Worm (Caenorhabditis elegans): ENCODE data around the gene hpo-8.

The hpo-8 gene

ce11 chrV:6879490-6879889, 40.4 kb downstream of the hpo-8 start (continued):
- TF ChIP-seq ceh-14 (tag; optimal IDR thresholded peaks at IDR 0.05) (peak; percentile 80), ceh-22 (tag; optimal IDR thresholded peaks at IDR 0.05) (no peak), ceh-6 (GFP tag; optimal IDR thresholded peaks at IDR 0.05) (peak; percentile 26), ceh-24 (tag; optimal IDR thresholded peaks at IDR 0.05) (no peak), ttx-3 (tag; optimal IDR thresholded peaks at IDR 0.05) (no peak), ceh-9 (tag; optimal IDR thresholded peaks at IDR 0.05) (no peak), tbx-2 (tag; optimal IDR thresholded peaks at IDR 0.05) (peak; percentile 90), nfya-1 (tag; optimal IDR thresholded peaks at IDR 0.05) (peak; percentile 89), dmd-4 (tag; optimal IDR thresholded peaks at IDR 0.05; ENCODE audit: borderline replicate concordance) (peak; percentile 60), hlh-6 (tag; optimal IDR thresholded peaks at IDR 0.05) (peak; percentile 86), nhr-11 (tag; optimal IDR thresholded peaks at IDR 0.05) (no peak), elt-2 (tag; optimal IDR thresholded peaks at IDR 0.05) (no peak), dve-1 (tag; optimal IDR thresholded peaks at IDR 0.05) (peak; percentile 26), fkh-10 (GFP tag; optimal IDR thresholded peaks at IDR 0.05) (no peak), ceh-30 (tag; optimal IDR thresholded peaks at IDR 0.05) (no peak), che-1 (tag; optimal IDR thresholded peaks at IDR 0.05) (no peak), unc-42 (tag; optimal IDR thresholded peaks at IDR 0.05) (peak; percentile 86), fax-1 (tag; optimal IDR thresholded peaks at IDR 0.05) (peak; percentile 40), unc-3 (GFP tag; conservative IDR thresholded peaks at IDR 0.05) (no peak), unc-3 (tag; optimal IDR thresholded peaks at IDR 0.05) (no peak), lin-11 (tag; optimal IDR thresholded peaks at IDR 0.05) (no peak), ceh-48 (tag; optimal IDR thresholded peaks at IDR 0.05) (peak; percentile 87), hlh-30 (tag; optimal IDR thresholded peaks at IDR 0.05; ENCODE audit: insufficient read depth) (peak; percentile 50), C38D4.7 (GFP tag; optimal IDR thresholded peaks at IDR 0.05) (no peak), zip-5 (tag; optimal IDR thresholded peaks at IDR 0.05) (peak; percentile 5), T23F11.4 (GFP tag; optimal IDR thresholded peaks at IDR 0.05) (no peak), elt-4 (tag; optimal IDR thresholded peaks at IDR 0.05) (no peak), sox-2 (GFP tag; IDR thresholded peaks at IDR 0.05) (no peak), syd-9 (tag; optimal IDR thresholded peaks at IDR 0.05) (peak; percentile 89), pha-2 (tag; optimal IDR thresholded peaks at IDR 0.05) (no peak), mec-3 (tag; optimal IDR thresholded peaks at IDR 0.05; ENCODE audit: borderline replicate concordance) (peak; percentile 40), fkh-6 (tag; optimal IDR thresholded peaks at IDR 0.05) (no peak), eyg-1 (tag; optimal IDR thresholded peaks at IDR 0.05) (peak; percentile 33), pros-1 (tag; optimal IDR thresholded peaks at IDR 0.05) (peak; percentile 98), ceh-31 (tag; optimal IDR thresholded peaks at IDR 0.05) (peak; percentile 93), ceh-45 (GFP tag; IDR thresholded peaks at IDR 0.05) (no peak)

ce11 chrV:6880623-6881022, 41.5 kb downstream of the hpo-8 start:
- TF ChIP-seq odd-2 (tag; optimal IDR thresholded peaks at IDR 0.05), result no peak
- TF ChIP-seq hlh-6 (tag; optimal IDR thresholded peaks at IDR 0.05), result peak; percentile 62
- no peak for TF ChIP-seq dve-1 (tag; optimal IDR thresholded peaks at IDR 0.05)
- no peak for TF ChIP-seq zip-5 (tag; optimal IDR thresholded peaks at IDR 0.05)
- peak; percentile 77 for TF ChIP-seq syd-9 (tag; optimal IDR thresholded peaks at IDR 0.05)
- TF ChIP-seq sox-2 (GFP tag; IDR thresholded peaks at IDR 0.05), result 0 out of 2 replicates have a peak, but pooled peaks have one; percentile 4
- TF ChIP-seq pat-9 (tag; optimal IDR thresholded peaks at IDR 0.05), result peak; percentile 29
- TF ChIP-seq pha-4 (tag; optimal IDR thresholded peaks at IDR 0.05), result no peak
- no peak for TF ChIP-seq fkh-10 (GFP tag; optimal IDR thresholded peaks at IDR 0.05)
- no peak for TF ChIP-seq lim-6 (tag; optimal IDR thresholded peaks at IDR 0.05)
- TF ChIP-seq ceh-18 (tag; optimal IDR thresholded peaks at IDR 0.05), result peak; percentile 65
- TF ChIP-seq madf-2 (tag; optimal IDR thresholded peaks at IDR 0.05), result peak; percentile 46
- no peak for TF ChIP-seq ceh-45 (GFP tag; IDR thresholded peaks at IDR 0.05)
- TF ChIP-seq ceh-24 (tag; optimal IDR thresholded peaks at IDR 0.05), result no peak
- no peak for TF ChIP-seq eyg-1 (tag; optimal IDR thresholded peaks at IDR 0.05)
- TF ChIP-seq tbx-2 (tag; optimal IDR thresholded peaks at IDR 0.05), result peak; percentile 47
- TF ChIP-seq ahr-1 (tag; optimal IDR thresholded peaks at IDR 0.05), result no peak
- peak; percentile 57 for TF ChIP-seq ceh-14 (tag; optimal IDR thresholded peaks at IDR 0.05)
- TF ChIP-seq lin-11 (tag; optimal IDR thresholded peaks at IDR 0.05), result no peak
- TF ChIP-seq K09A11.1 (tag; optimal IDR thresholded peaks at IDR 0.05; ENCODE audit: insufficient read depth), result no peak
- TF ChIP-seq ceh-6 (GFP tag; optimal IDR thresholded peaks at IDR 0.05), result peak; percentile 36
- TF ChIP-seq dmd-4 (tag; optimal IDR thresholded peaks at IDR 0.05; ENCODE audit: borderline replicate concordance), result peak; percentile 9
- TF ChIP-seq C08G9.2 (tag; optimal IDR thresholded peaks at IDR 0.05), result peak; percentile 51
- no peak for TF ChIP-seq ceh-22 (tag; optimal IDR thresholded peaks at IDR 0.05)
- TF ChIP-seq Y22D7AL.16 (tag; optimal IDR thresholded peaks at IDR 0.05), result no peak
- peak; percentile 5 for TF ChIP-seq che-1 (tag; optimal IDR thresholded peaks at IDR 0.05)
- peak; percentile 48 for TF ChIP-seq ceh-19 (GFP tag; optimal IDR thresholded peaks at IDR 0.05)
- no peak for TF ChIP-seq ets-4 (tag; optimal IDR thresholded peaks at IDR 0.05)
- peak; percentile 19 for TF ChIP-seq mec-3 (tag; optimal IDR thresholded peaks at IDR 0.05; ENCODE audit: borderline replicate concordance)
- no peak for TF ChIP-seq nhr-11 (tag; optimal IDR thresholded peaks at IDR 0.05)
- no peak for TF ChIP-seq pha-2 (tag; optimal IDR thresholded peaks at IDR 0.05)
- TF ChIP-seq rnt-1 (tag; optimal IDR thresholded peaks at IDR 0.05), result peak; percentile 27

Measured in whole organism, late embryonic.